Fruit fly (Drosophila melanogaster): ENCODE measurements around the gene CG14285.

DNA sequence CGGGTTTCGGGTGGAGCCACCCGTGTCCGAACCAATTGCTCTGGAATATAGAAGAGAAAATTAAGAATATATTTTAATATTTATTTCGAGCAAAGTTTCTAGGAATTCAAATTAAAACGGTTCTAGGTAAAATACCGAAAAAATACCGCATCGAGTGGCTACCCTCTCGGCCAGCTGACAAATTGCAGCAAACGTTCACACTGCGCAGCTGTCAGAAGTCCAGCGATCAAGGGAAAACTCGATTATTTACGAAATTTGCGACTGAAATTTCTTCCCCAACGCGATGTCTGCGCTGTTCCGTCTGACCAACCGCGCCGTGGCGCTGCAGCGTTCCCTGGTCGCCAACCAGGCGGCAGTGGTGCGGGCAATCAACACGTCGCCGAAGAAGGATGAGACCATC is 2.3 kb downstream of the CG14285 start, which contains the start of gene NP15.6:
- TF ChIP-seq Hr96 (GFP tag; optimal IDR thresholded peaks at IDR 0.05), result no peak
- TF ChIP-seq cnc (optimal IDR thresholded peaks at IDR 0.05), result no peak
- no peak for TF ChIP-seq CG11617 (GFP tag; optimal IDR thresholded peaks at IDR 0.05)
- TF ChIP-seq kay (GFP tag; ENCODE audit: borderline replicate concordance), result no peak
- TF ChIP-seq tj (GFP tag; optimal IDR thresholded peaks at IDR 0.05), result no peak
- TF ChIP-seq cic (GFP tag; optimal IDR thresholded peaks at IDR 0.05), result no peak
- no peak for TF ChIP-seq CG7045 (GFP tag; optimal IDR thresholded peaks at IDR 0.05)
